Worm (Caenorhabditis elegans) whole organism, young adult: ENCODE measurements around the gene insc-1.

ENCODE experiments used
- C06A6.2 ChIP-seq: fragments of 200-800 bp; sonication (Bioruptor generic); conservative IDR thresholded peaks from 2 replicates; pipeline ENCODE4 v1.3.6; 2022; ENCODE audit warnings: missing genetic modification characterization, missing compliant biosample characterization
- F39B2.1 ChIP-seq: fragments of 200-800 bp; sonication (Bioruptor generic); IDR thresholded peaks from 2 replicates; pipeline ENCODE4 v1.3.6; 2022; ENCODE audit warnings: missing genetic modification reagents, missing genetic modification characterization, missing compliant biosample characterization
- ama-1 ChIP-seq, 3 experiments: fragments of 150-350 bp in 1 of 3; sonication (generic microtip) in 2 of 3; optimal IDR thresholded peaks; 2 replicates each; lab custom pipeline; 2014 to 2018; ENCODE audit warnings: missing biosample characterization in 2 of 3, missing genetic modification characterization in 2 of 3, missing genetic modification reagents in 2 of 3
- ceh-58 ChIP-seq: fragments of 200-800 bp; sonication (Bioruptor generic); IDR thresholded peaks from 2 replicates; pipeline ENCODE4 v1.3.6; 2022; ENCODE audit warnings: missing genetic modification characterization, missing compliant biosample characterization
- lin-26 ChIP-seq: fragments of 200-800 bp; sonication (Bioruptor generic); IDR thresholded peaks from 2 replicates; pipeline ENCODE4 v1.3.6; 2022; ENCODE audit warnings: missing genetic modification reagents, missing genetic modification characterization, missing compliant biosample characterization
- lir-1 ChIP-seq: fragments of 200-800 bp; sonication (Bioruptor generic); conservative IDR thresholded peaks from 2 replicates; pipeline ENCODE4 v1.3.6; 2022; ENCODE audit warnings: missing genetic modification reagents, missing genetic modification characterization, missing compliant biosample characterization
- nhr-179 ChIP-seq: sonication (generic microtip); optimal IDR thresholded peaks from 2 replicates; lab custom pipeline; 2016; ENCODE audit warnings: mild to moderate bottlenecking, missing genetic modification characterization, missing compliant biosample characterization
- nhr-90 ChIP-seq: sonication (generic microtip); optimal IDR thresholded peaks from 2 replicates; lab custom pipeline; 2016; ENCODE audit warnings: missing genotype, mild to moderate bottlenecking, missing genetic modification characterization, missing compliant biosample characterization
- tbp1 ChIP-seq: fragments of 200-800 bp; sonication (Bioruptor generic); optimal IDR thresholded peaks from 2 replicates; lab custom pipeline; 2018; ENCODE audit warnings: mild to moderate bottlenecking, missing genetic modification characterization, missing compliant biosample characterization
- ztf-3 ChIP-seq: fragments of 200-800 bp; sonication (Bioruptor generic); optimal IDR thresholded peaks from 2 replicates; lab custom pipeline; 2018; ENCODE audit warnings: mild to moderate bottlenecking, missing genetic modification characterization, missing compliant biosample characterization

ce11 chrII:7398712-7399111 is 40.0 kb downstream of the insc-1 start, which contains the start of gene C07D10.1:
- no peak for TF ChIP-seq nhr-179
- no peak for TF ChIP-seq ama-1 (optimal IDR thresholded peaks at IDR 0.05; lab: Kevin White, UChicago)
- TF ChIP-seq ama-1 (GFP tag; optimal IDR thresholded peaks at IDR 0.05; lab: Kevin White, UChicago): no peak
- no peak for TF ChIP-seq tbp1 (GFP tag; lab: Kevin White, UChicago)
- no peak for TF ChIP-seq lir-1 (GFP tag; lab: Robert Waterston, UW)
- TF ChIP-seq F39B2.1 (GFP tag; lab: Robert Waterston, UW): no peak
- TF ChIP-seq lin-26 (GFP tag; lab: Robert Waterston, UW): no peak
- TF ChIP-seq ztf-3 (GFP tag; lab: Kevin White, UChicago): no peak
- TF ChIP-seq nhr-90 (tag; lab: Kevin White, UChicago): no peak
- TF ChIP-seq ceh-58 (GFP tag; lab: Robert Waterston, UW): no peak
- no peak for TF ChIP-seq C06A6.2 (GFP tag; lab: Robert Waterston, UW)
